Worm (Caenorhabditis elegans) whole organism, L3 larva: Measurements from ENCODE around the gene gon-1.

Source experiments
- ZK546.5 ChIP-seq: sonication (generic microtip); optimal IDR thresholded peaks from 2 replicates; lab custom pipeline; 2017; ENCODE audit warnings: missing biosample characterization, missing genetic modification characterization
- aly-2 ChIP-seq: fragments of 150-350 bp; optimal IDR thresholded peaks from 2 replicates; lab custom pipeline; 2014; ENCODE audit warnings: missing biosample characterization, missing genetic modification characterization
- ama-1 ChIP-seq: fragments of 150-350 bp; optimal IDR thresholded peaks from 2 replicates; lab custom pipeline; 2018
- ceh-28 ChIP-seq: fragments of 150-350 bp; optimal IDR thresholded peaks from 2 replicates; lab custom pipeline; 2014; ENCODE audit warnings: missing biosample characterization, missing genetic modification reagents, missing genetic modification characterization
- elt-1 ChIP-seq: fragments of 150-350 bp; optimal IDR thresholded peaks from 2 replicates; lab custom pipeline; 2014; ENCODE audit warnings: missing biosample characterization, missing genetic modification characterization
- jun-1 ChIP-seq: fragments of 150-350 bp; optimal IDR thresholded peaks from 2 replicates; lab custom pipeline; 2014; ENCODE audit warnings: missing biosample characterization, missing genetic modification reagents, missing genetic modification characterization
- mdl-1 ChIP-seq: fragments of 150-350 bp; optimal IDR thresholded peaks from 2 replicates; lab custom pipeline; 2014; ENCODE audit warnings: missing biosample characterization, missing genetic modification characterization
- nhr-12 ChIP-seq: fragments of 150-350 bp; optimal IDR thresholded peaks from 2 replicates; lab custom pipeline; 2014; ENCODE audit warnings: missing biosample characterization, missing genetic modification characterization
- nhr-43 ChIP-seq: sonication (generic microtip); optimal IDR thresholded peaks from 2 replicates; lab custom pipeline; 2016; ENCODE audit warnings: mild to moderate bottlenecking, missing genetic modification characterization, missing compliant biosample characterization; ENCODE audit not compliant: poor library complexity, severe bottlenecking
- sea-2 ChIP-seq: fragments of 150-350 bp; sonication (generic microtip); optimal IDR thresholded peaks from 4 replicates; lab custom pipeline; 2014; ENCODE audit warnings: missing biosample characterization, missing genetic modification reagents, missing genetic modification characterization
- skn-1 ChIP-seq: fragments of 150-350 bp; optimal IDR thresholded peaks from 2 replicates; lab custom pipeline; 2014; ENCODE audit warnings: missing biosample characterization, missing genetic modification characterization
- snpc-4 ChIP-seq: fragments of 150-350 bp; optimal IDR thresholded peaks from 2 replicates; lab custom pipeline; 2014; ENCODE audit warnings: missing biosample characterization, missing genetic modification characterization
- tbx-2 ChIP-seq: sonication (generic microtip); optimal IDR thresholded peaks from 2 replicates; lab custom pipeline; 2016; ENCODE audit warnings: mild to moderate bottlenecking, missing genetic modification characterization, missing compliant biosample characterization
- ztf-11 ChIP-seq: fragments of 150-350 bp; optimal IDR thresholded peaks from 2 replicates; lab custom pipeline; 2014; ENCODE audit warnings: missing biosample characterization, missing genetic modification characterization

- no peak for TF ChIP-seq skn-1 (tag; lab: Kevin White, UChicago)
- TF ChIP-seq snpc-4 (tag; lab: Kevin White, UChicago) = no peak
- TF ChIP-seq jun-1 (tag; lab: Kevin White, UChicago) = no peak
- TF ChIP-seq sea-2 (GFP tag; lab: Kevin White, UChicago) = no peak
- TF ChIP-seq aly-2 = no peak
- no peak for TF ChIP-seq ZK546.5 (tag; lab: Kevin White, UChicago)
- no peak for TF ChIP-seq ztf-11
- TF ChIP-seq ceh-28 (tag; lab: Kevin White, UChicago) = no peak
- no peak for TF ChIP-seq mdl-1 (tag; lab: Kevin White, UChicago)
- no peak for TF ChIP-seq nhr-12 (tag; lab: Kevin White, UChicago)
- TF ChIP-seq nhr-43 (tag; lab: Kevin White, UChicago) = no peak
- TF ChIP-seq elt-1 (tag; lab: Kevin White, UChicago) = no peak
- TF ChIP-seq ama-1 = no peak
- no peak for TF ChIP-seq tbx-2 (tag; lab: Kevin White, UChicago)
These were observed 23.1 kb upstream of the gon-1 start, which contains the start of gene C47E12.14 for ce11 chrIV:9976284-9976683.
